Worm (Caenorhabditis elegans): ENCODE results near the gene otub-3.

The otub-3 gene

DNA sequence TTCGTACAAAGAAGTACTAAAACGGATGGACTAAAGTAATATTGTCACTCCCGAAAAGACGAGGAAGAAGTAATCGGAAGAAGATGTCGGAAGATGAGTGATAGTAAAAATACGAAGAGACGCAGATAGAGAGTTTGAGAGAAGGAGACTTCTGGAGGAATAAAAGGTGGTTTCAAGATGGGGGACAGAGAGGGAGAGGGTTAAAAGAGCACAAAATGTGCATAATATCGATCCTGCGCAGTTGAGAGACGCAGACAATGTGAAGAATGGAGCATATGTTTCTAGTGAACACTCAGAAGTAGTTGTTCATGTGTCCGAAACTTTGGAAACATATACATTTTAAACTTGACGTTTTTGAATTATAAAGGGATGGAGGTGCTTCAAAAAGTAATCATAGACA, 34.5 kb downstream of the otub-3 start:
- TF ChIP-seq swsn-7 (tag; optimal IDR thresholded peaks at IDR 0.05) (peak; percentile 49), ceh-63 (GFP tag; optimal IDR thresholded peaks at IDR 0.05) (no peak), egl-13 (tag; optimal IDR thresholded peaks at IDR 0.05) (peak; percentile 46), zip-4 (GFP tag; optimal IDR thresholded peaks at IDR 0.05) (no peak), nhr-47 (tag; optimal IDR thresholded peaks at IDR 0.05) (peak; percentile 45), dpl-1 (GFP tag; optimal IDR thresholded peaks at IDR 0.05) (peak in 1 of 3 experiments; percentile 32), lin-14 (GFP tag; optimal IDR thresholded peaks at IDR 0.05) (peak; percentile 92), nhr-71 (tag; optimal IDR thresholded peaks at IDR 0.05) (peak; percentile 53), efl-1 (optimal IDR thresholded peaks at IDR 0.05) (peak; percentile 43 to 56), efl-1 (GFP tag; optimal IDR thresholded peaks at IDR 0.05 in 1 of 2) (peak in 1 of 2 experiments; percentile 9), pqm-1 (tag; optimal IDR thresholded peaks at IDR 0.05) (no peak), isw-1 (GFP tag; IDR thresholded peaks at IDR 0.05) (peak; percentile 35), zag-1 (tag; optimal IDR thresholded peaks at IDR 0.05) (peak; percentile 48), fkh-10 (GFP tag; optimal IDR thresholded peaks at IDR 0.05) (peak; percentile 84), tbx-2 (tag; optimal IDR thresholded peaks at IDR 0.05) (peak; percentile 41), ceh-82 (tag; optimal IDR thresholded peaks at IDR 0.05) (peak; percentile 15 to 66 (median 34)), unc-62 (GFP tag; optimal IDR thresholded peaks at IDR 0.05) (no peak), fkh-8 (tag; optimal IDR thresholded peaks at IDR 0.05) (peak; percentile 47), skn-1 (tag; optimal IDR thresholded peaks at IDR 0.05) (peak; percentile 11), irx-1 (tag; optimal IDR thresholded peaks at IDR 0.05) (peak; percentile 24), xbp-1 (tag; optimal IDR thresholded peaks at IDR 0.05) (peak; percentile 14), C16A3.4 (tag; optimal IDR thresholded peaks at IDR 0.05) (no peak), dsc-1 (tag; optimal IDR thresholded peaks at IDR 0.05) (peak; percentile 92), fkh-4 (tag; optimal IDR thresholded peaks at IDR 0.05; ENCODE audit: borderline replicate concordance) (peak; percentile 65), lin-35 (GFP tag; optimal IDR thresholded peaks at IDR 0.05) (peak in 1 of 2 experiments; percentile 43), fos-1 (tag; optimal IDR thresholded peaks at IDR 0.05) (peak; percentile 5), sox-4 (tag; optimal IDR thresholded peaks at IDR 0.05) (no peak), unc-86 (tag; optimal IDR thresholded peaks at IDR 0.05) (peak; percentile 49), lsy-2 (tag; optimal IDR thresholded peaks at IDR 0.05) (peak; percentile 21 to 43)

DNA sequence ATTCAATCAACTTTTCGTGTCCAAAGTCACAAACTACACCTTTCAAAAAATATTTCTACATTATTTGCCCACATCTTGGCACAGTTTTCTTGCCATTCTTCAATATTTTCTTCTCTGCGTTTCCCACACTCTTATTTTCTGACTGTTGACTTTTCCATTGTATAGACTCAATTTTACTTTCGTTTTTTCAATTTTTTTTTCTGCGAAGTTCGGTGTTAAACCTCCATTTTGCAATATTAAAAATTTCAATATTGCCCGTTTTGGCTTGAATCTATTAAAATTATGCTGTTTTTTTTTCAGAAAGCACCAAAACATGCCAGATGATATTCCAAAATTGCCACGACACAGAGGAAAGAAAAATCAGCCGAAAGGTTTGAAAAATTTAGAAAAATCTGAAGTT, 36.6 kb downstream of the otub-3 start, which contains the start of gene cdc-50.B:
cdc-50.B (plus strand) TSS at position 301 of the 400 bp plus-strand sequence.
- TF ChIP-seq fkh-8 (tag; optimal IDR thresholded peaks at IDR 0.05) (no peak), irx-1 (tag; optimal IDR thresholded peaks at IDR 0.05) (no peak), egl-27 (tag; optimal IDR thresholded peaks at IDR 0.05) (no peak), rnt-1 (tag; optimal IDR thresholded peaks at IDR 0.05) (no peak), fkh-4 (tag; optimal IDR thresholded peaks at IDR 0.05; ENCODE audit: borderline replicate concordance) (no peak), blmp-1 (tag; optimal IDR thresholded peaks at IDR 0.05) (peak; percentile 18), snpc-4 (tag; optimal IDR thresholded peaks at IDR 0.05) (no peak)

DNA sequence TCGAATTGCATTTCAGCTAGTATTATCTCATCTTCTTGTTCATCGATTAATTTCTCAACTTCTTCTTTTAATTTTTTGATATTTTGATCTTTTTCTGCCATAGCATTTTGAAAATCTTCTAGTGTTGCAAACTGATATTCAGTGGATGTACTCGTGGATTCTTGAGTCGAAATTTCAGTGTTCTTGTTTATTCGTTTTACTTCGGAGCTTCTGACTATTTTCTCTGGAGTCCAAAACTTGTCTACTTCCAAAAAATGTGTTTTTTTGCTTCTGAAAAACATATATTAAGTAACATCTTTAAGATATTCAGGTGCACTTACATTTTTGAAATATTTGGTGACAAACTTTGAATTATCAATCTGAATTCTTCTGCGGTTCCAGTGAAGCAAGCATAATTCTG, 41.6 kb downstream of the otub-3 start, which contains the start of gene F20C5.5:
F20C5.5 (minus strand) TSS at position 101 of the 400 bp plus-strand sequence.
- TF ChIP-seq lin-13 (GFP tag; optimal IDR thresholded peaks at IDR 0.05) (no peak), ama-1 (optimal IDR thresholded peaks at IDR 0.05) (no peak), hlh-4 (tag; optimal IDR thresholded peaks at IDR 0.05) (no peak), vab-15 (tag; optimal IDR thresholded peaks at IDR 0.05) (no peak), ets-5 (GFP tag; IDR thresholded peaks at IDR 0.05) (no peak), nhr-237 (tag; optimal IDR thresholded peaks at IDR 0.05) (no peak), pax-3 (tag; optimal IDR thresholded peaks at IDR 0.05) (no peak)

All from whole organism, L1 larva.